Fruit fly (Drosophila melanogaster): ENCODE data around the gene CG13856.

The CG13856 gene

DNA sequence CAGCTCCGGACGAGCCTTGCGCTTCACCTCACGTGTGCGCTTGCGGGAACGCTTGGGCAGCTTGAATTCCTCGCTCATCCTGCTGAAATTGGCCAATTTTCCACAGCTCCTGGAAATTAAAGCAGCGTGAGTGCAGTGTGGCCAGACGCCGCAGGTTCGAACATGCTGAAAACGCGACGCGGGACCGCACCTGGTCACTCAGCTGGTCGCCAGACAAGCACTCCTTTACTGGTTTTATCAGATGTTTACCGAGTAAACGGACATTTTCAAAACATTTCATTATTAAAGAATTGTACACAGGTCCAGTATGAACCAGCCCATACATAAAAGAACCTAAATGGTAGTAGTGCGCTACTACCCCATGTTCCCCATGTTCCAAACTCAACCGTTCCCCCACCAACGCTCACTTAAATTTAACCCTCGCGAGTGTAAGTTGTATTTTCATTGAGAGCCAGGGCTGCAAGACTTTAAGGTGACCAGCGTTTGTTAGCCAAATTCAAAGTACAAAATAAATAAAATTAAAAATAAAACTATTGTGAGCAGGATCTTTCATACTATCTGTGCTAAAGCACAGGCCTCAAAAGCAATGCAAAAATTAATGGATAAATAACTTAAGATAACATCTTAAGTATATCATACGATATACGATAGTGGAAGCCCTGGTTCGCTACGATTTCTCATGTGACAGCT lies 40.1 kb upstream of the CG13856 start, which contains the start of the genes JMJD6, CG7071 and Muted (continued):
- TF ChIP-seq CG1792 (GFP tag; optimal IDR thresholded peaks at IDR 0.05) (peak; percentile 65), chinmo (GFP tag; IDR thresholded peaks at IDR 0.05; ENCODE audit: partially characterized antibody) (no peak), so (GFP tag; IDR thresholded peaks at IDR 0.05) (peak; percentile 90), h (optimal IDR thresholded peaks at IDR 0.05) (no peak), Camta (GFP tag; optimal IDR thresholded peaks at IDR 0.05) (peak; percentile 88), Hmr (GFP tag; optimal IDR thresholded peaks at IDR 0.05) (peak; percentile 93), Dad (GFP tag; optimal IDR thresholded peaks at IDR 0.05) (peak; percentile 74), YL-1 (GFP tag; optimal IDR thresholded peaks at IDR 0.05) (peak; percentile 96), Fer2 (tag; optimal IDR thresholded peaks at IDR 0.05) (peak; percentile 92), Dip2 (GFP tag; IDR thresholded peaks at IDR 0.05) (peak; percentile 40; the same call in 1 of the 2 replicates), MBD-R2 (GFP tag; IDR thresholded peaks at IDR 0.05) (peak; percentile 83), Bdp1 (GFP tag; optimal IDR thresholded peaks at IDR 0.05) (peak; percentile 84), CG1024 (GFP tag; IDR thresholded peaks at IDR 0.05) (peak; percentile 83), Hr39 (optimal IDR thresholded peaks at IDR 0.05) (no peak), mld (GFP tag; IDR thresholded peaks at IDR 0.05; ENCODE audit: partially characterized antibody) (no peak), emc (GFP tag; optimal IDR thresholded peaks at IDR 0.05) (peak; percentile 64), Awh (GFP tag; IDR thresholded peaks at IDR 0.05) (peak; percentile 85), knrl (GFP tag; IDR thresholded peaks at IDR 0.05; ENCODE audit: partially characterized antibody) (peak; percentile 86), CG4707 (GFP tag; optimal IDR thresholded peaks at IDR 0.05) (peak; percentile 48), cas (GFP tag; IDR thresholded peaks at IDR 0.05) (peak; percentile 87), tll (GFP tag; optimal IDR thresholded peaks at IDR 0.05) (peak in 1 of 2 experiments; percentile 11), gcm2 (GFP tag; optimal IDR thresholded peaks at IDR 0.05) (peak; percentile 65), CG31388 (GFP tag; optimal IDR thresholded peaks at IDR 0.05) (peak; percentile 75), CG6254 (GFP tag; optimal IDR thresholded peaks at IDR 0.05) (peak; percentile 62), CG10147 (GFP tag; optimal IDR thresholded peaks at IDR 0.05) (peak; percentile 91), aop (GFP tag; IDR thresholded peaks at IDR 0.05) (peak; percentile 66; the same call in 1 of the 2 replicates), Elba2 (GFP tag; optimal IDR thresholded peaks at IDR 0.05) (peak; percentile 78), bbx (GFP tag; IDR thresholded peaks at IDR 0.05; ENCODE audit: partially characterized antibody) (peak; percentile 63; the same call in 1 of the 2 replicates), CG2712 (tag; optimal IDR thresholded peaks at IDR 0.05) (peak; percentile 87), CG1529 (GFP tag; optimal IDR thresholded peaks at IDR 0.05) (peak; percentile 76), pita (GFP tag; optimal IDR thresholded peaks at IDR 0.05) (no peak), NK7.1 (GFP tag; optimal IDR thresholded peaks at IDR 0.05) (no peak), cad (GFP tag; optimal IDR thresholded peaks at IDR 0.05) (no peak), MTF-1 (GFP tag; optimal IDR thresholded peaks at IDR 0.05; ENCODE audit: borderline replicate concordance) (peak; percentile 76), klu (GFP tag; IDR thresholded peaks at IDR 0.05) (peak; percentile 85), gro (GFP tag; optimal IDR thresholded peaks at IDR 0.05) (peak; percentile 93), gt (GFP tag; IDR thresholded peaks at IDR 0.05) (peak; percentile 73), CG10654 (GFP tag; optimal IDR thresholded peaks at IDR 0.05) (peak; percentile 86), CG10543 (GFP tag; optimal IDR thresholded peaks at IDR 0.05) (peak; percentile 94), Spps (tag; optimal IDR thresholded peaks at IDR 0.05) (peak; percentile 79), crp (GFP tag; optimal IDR thresholded peaks at IDR 0.05) (peak; percentile 50 to 86), sob (GFP tag; IDR thresholded peaks at IDR 0.05) (peak; percentile 96), CrebB (tag; optimal IDR thresholded peaks at IDR 0.05) (peak; percentile 77), CG7745 (tag; optimal IDR thresholded peaks at IDR 0.05) (peak; percentile 13), Hr51 (GFP tag; optimal IDR thresholded peaks at IDR 0.05) (peak; percentile 89 to 94), sim (GFP tag; IDR thresholded peaks at IDR 0.05) (peak; percentile 68; the same call in 1 of the 2 replicates), Blimp-1 (GFP tag; optimal IDR thresholded peaks at IDR 0.05) (peak; percentile 87), luna (GFP tag; optimal IDR thresholded peaks at IDR 0.05) (peak; percentile 34), Dek (tag; optimal IDR thresholded peaks at IDR 0.05) (peak; percentile 91)
